Worm (Caenorhabditis elegans) whole organism, dauer: ENCODE data around the gene T23B7.2.
"Not testable (repeated sequence)": the region's sequence is repeated elsewhere in the genome, so short reads cannot be mapped to it uniquely, and the experiment has no call there.

Source experiments
- unc-62 ChIP-seq: sonication (generic microtip); optimal IDR thresholded peaks from 2 replicates; lab custom pipeline; 2017; ENCODE audit warnings: missing biosample characterization, missing genetic modification reagents, missing genetic modification characterization

Gene T23B7.2

DNA sequence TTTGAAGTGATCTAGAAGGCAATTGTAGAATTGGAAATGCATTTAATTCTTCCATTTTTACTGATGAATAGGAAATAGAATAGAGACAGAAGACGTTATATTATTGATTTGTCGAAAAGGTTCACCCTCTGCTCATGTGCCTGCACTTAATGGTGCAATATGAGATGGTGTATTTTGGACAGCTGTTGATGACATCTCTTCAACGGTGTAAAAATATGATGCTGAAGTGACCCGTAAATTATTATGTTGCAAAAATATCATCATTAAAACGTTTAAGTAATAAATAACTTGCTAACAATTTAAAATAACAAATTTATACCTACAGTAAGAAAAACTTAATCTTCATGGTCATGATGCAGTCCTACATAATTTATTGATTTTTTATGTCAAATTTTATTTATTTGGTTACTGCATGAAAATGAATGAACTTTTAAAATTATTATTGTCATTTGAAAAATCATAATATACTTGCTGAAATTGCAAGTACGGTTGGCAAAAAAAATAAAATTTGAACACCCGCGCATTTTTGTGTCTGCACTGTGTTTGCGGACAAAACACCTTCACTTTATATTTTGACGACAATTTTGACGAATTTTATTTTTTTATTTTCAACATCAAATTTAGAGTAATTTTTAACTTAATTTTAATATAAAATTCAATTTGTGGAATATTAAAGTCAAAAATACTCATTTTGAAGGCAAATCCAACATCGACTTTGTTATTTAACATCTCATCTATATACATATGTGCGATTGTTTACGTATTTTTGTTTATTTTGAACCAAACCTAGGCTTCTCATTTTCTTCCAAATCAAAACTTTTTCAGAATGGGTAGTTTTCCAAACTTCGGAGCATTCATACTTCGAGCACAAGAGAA, 14.1 kb downstream of the T23B7.2 start, which contains the start of the genes fbxb-88 and tbck-1:
TSS of gene fbxb-88 (minus strand) at position 151 of the 876 bp plus-strand sequence.
TSS of gene tbck-1 (plus strand) at position 826 of the 876 bp plus-strand sequence.
- TF ChIP-seq unc-62 (GFP tag; lab: Kevin White, UChicago), result no peak

DNA sequence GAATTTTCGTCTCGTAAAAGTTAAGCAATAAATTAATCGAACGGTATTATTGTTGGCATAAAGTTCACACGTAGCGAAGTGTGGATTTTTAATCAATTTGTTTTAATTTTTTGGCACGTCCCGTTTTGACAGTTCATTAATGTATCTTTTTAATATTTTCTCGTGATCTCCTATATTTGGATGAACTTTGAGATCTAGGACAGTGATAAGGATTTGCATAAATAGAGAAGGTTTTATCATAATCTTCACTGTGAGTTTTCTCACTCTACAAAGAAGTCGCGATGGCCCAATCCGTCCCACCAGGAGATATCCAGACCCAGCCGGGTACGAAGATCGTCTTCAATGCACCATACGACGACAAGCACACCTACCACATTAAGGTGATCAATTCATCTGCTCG, 16.9 kb downstream of the T23B7.2 start, which contains the start of the genes C33F10.8 and msp-40:
TSS of gene C33F10.8 (minus strand) at position 101 of the 400 bp plus-strand sequence.
TSS of gene msp-40 (plus strand) at position 282 of the 400 bp plus-strand sequence.
- not testable (repeated sequence) for TF ChIP-seq unc-62 (GFP tag; lab: Kevin White, UChicago)

DNA sequence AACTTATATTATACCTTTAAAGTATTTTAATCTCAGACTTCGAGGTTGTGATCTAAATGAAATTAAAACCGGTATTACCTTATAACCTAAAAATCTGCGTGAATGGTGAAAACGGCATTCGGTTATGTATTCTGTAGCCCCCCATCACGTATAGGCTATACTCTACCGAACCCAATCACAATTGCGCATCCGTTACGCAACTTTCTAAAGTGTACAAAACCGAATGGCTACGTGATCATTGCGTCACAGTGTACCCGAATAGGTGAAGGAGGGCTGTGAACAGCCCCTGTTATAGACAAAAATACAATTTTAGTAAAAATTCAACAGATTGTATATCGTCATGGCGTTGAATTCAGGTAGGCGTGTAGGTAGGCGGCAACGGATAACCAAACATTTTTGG, 19.4 kb downstream of the T23B7.2 start:
- no peak for TF ChIP-seq unc-62 (GFP tag; lab: Kevin White, UChicago)

DNA sequence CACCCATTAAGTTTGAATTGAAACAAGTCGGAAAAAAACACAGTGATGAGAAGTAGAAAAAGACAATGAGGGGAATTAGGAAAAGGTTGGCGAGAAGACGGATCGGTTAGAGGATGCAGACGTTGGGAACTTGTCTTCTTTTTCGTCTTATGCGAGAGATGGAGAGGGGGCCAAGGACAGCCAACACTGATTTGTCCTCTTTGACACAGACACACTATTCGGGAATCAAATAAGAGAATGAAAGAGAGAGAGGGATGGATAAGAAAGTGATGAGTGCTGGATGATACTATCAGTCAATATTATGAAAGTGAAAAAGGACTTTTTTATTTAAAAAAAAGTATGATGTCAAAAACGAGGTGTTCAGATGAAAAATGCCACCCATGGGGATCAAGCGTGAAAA, 20.3 kb downstream of the T23B7.2 start, which contains the start of gene lact-5:
TSS of gene lact-5 (minus strand) at position 1 of the 400 bp plus-strand sequence.
- TF ChIP-seq unc-62 (GFP tag; lab: Kevin White, UChicago), result no peak

DNA sequence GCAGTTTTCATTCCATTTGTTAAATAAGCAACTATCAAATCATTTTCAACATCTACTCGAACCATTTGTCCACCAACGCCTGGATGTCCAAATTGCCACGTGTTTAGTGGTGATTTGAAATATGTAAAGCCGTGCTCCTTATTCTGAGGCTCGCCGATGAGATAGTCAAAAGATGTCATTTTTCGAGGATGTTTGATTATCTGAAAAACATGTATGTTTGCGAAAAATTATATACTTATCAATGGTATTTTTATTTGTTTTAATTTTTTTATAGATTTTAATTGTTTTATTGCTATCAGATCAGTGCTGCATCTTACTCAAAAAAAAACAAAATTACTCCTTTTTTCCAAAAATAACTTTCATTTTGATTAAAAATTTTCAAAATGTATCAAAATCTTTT, 23.3 kb downstream of the T23B7.2 start:
- TF ChIP-seq unc-62 (GFP tag; lab: Kevin White, UChicago), result no peak

DNA sequence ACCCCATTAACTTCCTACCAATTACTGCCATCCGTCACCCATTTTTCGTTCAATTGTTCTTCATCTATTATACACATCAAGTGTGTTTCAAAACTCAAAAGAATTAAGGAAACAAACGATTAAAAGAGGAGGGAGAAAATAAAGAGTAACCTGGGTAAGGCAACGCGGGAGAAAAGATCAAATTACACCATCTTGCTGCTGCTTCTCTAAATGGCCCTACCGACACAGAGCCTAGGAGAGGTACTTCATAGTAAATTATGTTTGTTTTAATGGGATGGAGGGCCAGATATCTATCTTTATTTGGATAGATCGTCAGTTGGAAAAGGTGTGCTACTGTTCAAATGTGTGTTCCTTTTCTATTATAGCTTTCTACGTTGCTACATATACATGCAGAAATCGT, 26.7 kb downstream of the T23B7.2 start:
- TF ChIP-seq unc-62 (GFP tag; lab: Kevin White, UChicago), result no peak

DNA sequence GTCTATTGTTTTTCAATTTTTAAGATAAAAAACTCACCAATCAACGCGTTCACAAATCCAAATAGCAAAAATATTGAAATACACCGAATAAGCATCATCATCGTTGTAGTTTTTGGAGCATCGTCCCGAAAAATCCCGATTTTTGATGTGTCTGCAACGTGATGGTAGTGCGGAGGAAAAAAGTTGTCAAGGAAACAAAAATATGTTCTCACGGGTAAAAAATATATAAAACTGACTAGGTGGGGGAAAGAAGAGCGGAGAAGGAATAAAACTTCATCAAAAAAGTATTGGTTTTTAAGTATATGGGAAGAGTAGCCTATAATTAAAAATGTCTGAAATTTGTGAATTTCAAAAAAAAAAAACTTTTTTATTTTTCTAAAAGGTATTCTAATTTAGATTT, 30.1 kb downstream of the T23B7.2 start, which contains the start of gene rig-6:
TSS of gene rig-6 (minus strand) at position 101 of the 400 bp plus-strand sequence.
- no peak for TF ChIP-seq unc-62 (GFP tag; lab: Kevin White, UChicago)

DNA sequence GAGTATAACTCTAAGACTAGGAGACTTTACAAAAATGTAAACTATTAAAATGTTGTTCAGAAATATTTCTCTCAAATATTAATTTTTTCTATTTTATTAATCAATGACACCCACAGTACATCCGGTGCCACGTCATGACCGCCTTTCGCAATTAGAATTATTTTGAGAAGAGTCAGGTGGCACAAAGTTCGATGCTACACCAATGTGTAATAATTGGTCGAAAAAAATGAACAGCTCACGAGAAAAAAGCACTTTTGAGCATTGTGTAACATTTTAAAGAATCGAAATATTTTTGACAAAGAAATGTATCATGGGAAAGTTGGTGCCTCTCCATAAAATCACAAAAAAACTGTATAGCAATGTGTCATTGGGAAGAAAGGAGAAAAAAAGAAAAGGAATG, 35.3 kb downstream of the T23B7.2 start:
- TF ChIP-seq unc-62 (GFP tag; lab: Kevin White, UChicago), result no peak

DNA sequence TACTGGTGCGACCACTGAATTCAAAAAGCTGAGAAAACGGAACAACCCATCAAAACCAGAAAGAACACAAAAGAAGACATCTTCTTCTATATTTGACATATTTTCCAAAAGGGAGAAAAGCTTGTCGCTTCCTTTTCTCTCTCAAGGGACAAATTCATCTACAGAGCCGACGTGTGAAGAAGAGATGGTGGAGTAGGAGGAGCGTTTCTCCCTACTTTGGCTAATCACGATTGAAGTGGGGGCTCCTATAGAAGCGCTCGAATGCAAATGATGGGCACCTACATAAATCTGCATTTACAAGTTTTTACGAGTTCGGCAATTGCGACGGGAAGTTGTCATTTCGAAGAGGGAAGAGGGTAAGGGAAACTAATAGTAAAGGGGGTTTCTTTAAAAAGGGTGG, 35.8 kb downstream of the T23B7.2 start:
- TF ChIP-seq unc-62 (GFP tag; lab: Kevin White, UChicago), result no peak

DNA sequence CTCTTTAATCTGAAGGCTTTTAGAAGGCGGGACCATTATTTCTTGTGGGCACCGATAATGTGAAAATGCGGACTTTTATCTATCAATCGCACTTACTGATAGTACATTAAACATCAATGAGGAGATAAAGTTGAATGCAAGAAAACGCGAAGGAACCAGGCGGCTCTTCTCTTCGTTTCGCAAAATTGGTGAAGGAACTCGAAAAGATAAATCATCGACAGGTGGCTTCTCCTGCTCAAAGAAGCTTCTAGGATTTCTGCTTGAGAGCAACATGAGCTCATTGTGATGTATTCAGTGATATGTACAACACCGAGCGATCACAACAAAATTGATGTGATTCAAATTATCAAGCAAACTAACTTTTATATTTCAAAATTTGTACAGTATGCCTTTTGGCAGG, 36.2 kb downstream of the T23B7.2 start:
- no peak for TF ChIP-seq unc-62 (GFP tag; lab: Kevin White, UChicago)

DNA sequence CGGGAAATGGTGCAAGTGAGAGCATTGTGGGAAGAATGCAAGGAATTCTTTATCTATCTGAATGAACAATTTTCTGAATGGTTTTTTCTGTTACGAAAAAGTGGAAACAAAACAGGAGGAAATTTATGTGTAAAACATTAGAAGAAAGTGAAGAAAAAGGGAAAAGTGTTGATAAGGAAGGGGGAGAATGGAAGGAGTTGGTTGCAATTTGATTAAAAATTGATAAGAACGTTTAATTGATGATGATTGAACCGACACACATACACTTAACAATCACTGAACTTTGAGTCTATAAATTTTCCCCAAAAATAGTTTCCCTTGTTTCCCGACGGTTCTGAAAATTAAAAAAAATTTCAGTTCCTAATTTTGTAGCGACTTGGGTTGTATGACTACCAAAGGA, 39.1 kb downstream of the T23B7.2 start:
- no peak for TF ChIP-seq unc-62 (GFP tag; lab: Kevin White, UChicago)

DNA sequence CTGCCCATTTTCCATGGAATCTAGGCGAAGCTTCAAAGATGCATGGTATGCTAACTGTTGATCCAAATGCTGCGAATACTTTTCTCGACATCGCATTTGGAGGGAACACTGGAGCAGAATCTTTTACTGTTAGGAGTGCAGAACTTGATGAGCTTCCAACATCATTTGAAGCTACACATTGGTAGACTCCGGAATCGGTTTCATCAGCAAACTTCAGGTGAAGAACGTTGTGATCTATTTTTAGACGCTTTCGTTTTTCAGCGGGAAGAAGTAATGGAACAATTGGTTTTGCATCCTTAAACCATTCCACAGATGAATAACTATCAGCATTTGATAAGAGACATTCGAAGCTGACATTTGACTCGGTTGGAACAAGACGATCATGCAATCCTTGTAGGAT, 41.5 kb downstream of the T23B7.2 start:
- TF ChIP-seq unc-62 (GFP tag; lab: Kevin White, UChicago), result no peak

DNA sequence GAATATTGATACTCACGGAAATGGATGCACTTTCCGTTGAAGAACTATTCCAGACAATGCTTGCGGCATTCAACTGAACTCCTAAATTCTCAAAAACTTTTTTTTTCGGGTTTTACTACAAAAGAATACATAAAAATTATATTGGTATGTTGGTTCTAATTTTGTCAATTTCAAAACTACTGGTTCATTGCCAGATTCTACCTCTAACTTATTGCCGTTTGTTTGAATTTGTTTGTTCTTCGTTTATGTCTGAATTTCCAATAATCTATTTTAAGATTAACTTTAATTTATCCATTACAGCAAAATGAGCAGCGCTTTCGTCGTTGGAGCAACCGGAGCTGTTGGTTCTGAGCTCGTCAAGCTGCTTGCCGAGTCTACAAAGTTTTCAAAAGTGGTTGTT, 45.0 kb downstream of the T23B7.2 start, which contains the start of gene C33F10.14:
TSS of gene C33F10.14 (plus strand) at position 301 of the 400 bp plus-strand sequence.
- no peak for TF ChIP-seq unc-62 (GFP tag; lab: Kevin White, UChicago)

DNA sequence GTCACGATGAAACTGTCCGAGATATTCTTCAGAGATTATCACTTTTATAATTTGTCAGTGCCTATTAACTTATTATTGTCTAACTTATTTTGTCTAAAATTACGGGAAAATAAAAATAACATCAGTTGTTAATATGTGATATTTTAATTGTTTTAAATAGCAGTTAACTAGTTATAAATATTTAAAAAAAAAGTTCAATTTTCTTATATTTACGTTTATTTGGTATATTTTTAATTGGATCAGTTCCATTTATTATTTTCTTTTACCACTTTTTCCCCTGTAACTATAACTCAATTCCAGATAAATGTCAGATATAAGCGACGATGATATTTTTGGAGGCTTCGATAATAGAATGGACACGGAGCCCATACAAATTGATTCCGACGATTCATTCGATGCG, 46.6 kb downstream of the T23B7.2 start, which contains the start of gene C33F10.4:
TSS of gene C33F10.4 (plus strand) at position 301 of the 400 bp plus-strand sequence.
- TF ChIP-seq unc-62 (GFP tag; lab: Kevin White, UChicago), result no peak

DNA sequence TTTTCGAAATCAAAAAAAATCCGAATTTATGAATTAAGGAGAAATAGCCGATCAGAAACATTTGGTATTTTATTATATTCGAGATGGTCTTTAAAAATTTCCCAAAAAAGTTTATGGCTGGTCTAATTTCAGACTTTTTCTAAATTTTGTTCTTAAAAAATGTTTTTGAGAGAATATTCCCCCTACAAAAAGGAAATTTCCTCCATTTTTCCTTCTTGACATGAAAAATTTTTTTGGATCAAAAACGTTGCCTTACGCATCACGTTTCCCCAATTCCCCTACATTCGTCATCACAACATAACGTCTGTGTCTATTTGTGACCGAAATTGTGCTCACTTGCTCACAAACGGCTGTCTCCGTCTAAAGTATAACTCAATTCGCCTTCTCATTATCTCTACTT, 48.7 kb downstream of the T23B7.2 start:
- no peak for TF ChIP-seq unc-62 (GFP tag; lab: Kevin White, UChicago)
